Worm (Caenorhabditis elegans): ENCODE results near the gene F36A4.4.

Gene F36A4.4

ce11 chrIV:4235315-4236024 lies 31.9 kb upstream of the F36A4.4 start, which contains the start of the genes zipt-2.2 and dpy-13:
Gene zipt-2.2 (minus strand): TSS chrIV:4235365.
Gene dpy-13 (plus strand): TSS chrIV:4235614.
- TF ChIP-seq snu-23 (GFP tag; optimal IDR thresholded peaks at IDR 0.05) = no peak
- no peak for TF ChIP-seq C34B4.2 (tag; optimal IDR thresholded peaks at IDR 0.05)
- TF ChIP-seq rnt-1 (tag; optimal IDR thresholded peaks at IDR 0.05) = no peak
- no peak for TF ChIP-seq unc-98 (GFP tag; IDR thresholded peaks at IDR 0.05)
- no peak for TF ChIP-seq efl-3 (GFP tag; optimal IDR thresholded peaks at IDR 0.05)
- TF ChIP-seq pqm-1 (tag; optimal IDR thresholded peaks at IDR 0.05) = no peak
- no peak for TF ChIP-seq skn-1 (tag; optimal IDR thresholded peaks at IDR 0.05)
- TF ChIP-seq nhr-76 (tag; optimal IDR thresholded peaks at IDR 0.05) = no peak
- no peak for TF ChIP-seq ceh-82 (tag; optimal IDR thresholded peaks at IDR 0.05)
- TF ChIP-seq egl-27 (tag; optimal IDR thresholded peaks at IDR 0.05) = no peak
- TF ChIP-seq hpl-2 (GFP tag; optimal IDR thresholded peaks at IDR 0.05) = no peak
- no peak for TF ChIP-seq nhr-12 (tag; optimal IDR thresholded peaks at IDR 0.05)
- no peak for TF ChIP-seq unc-62 (GFP tag; optimal IDR thresholded peaks at IDR 0.05)
- TF ChIP-seq ces-1 (GFP tag; optimal IDR thresholded peaks at IDR 0.05) = no peak
- TF ChIP-seq grh-1 (GFP tag; IDR thresholded peaks at IDR 0.05) = no peak
- no peak for TF ChIP-seq egl-13 (tag; optimal IDR thresholded peaks at IDR 0.05)
- no peak for TF ChIP-seq pag-3 (tag; optimal IDR thresholded peaks at IDR 0.05; ENCODE audit: borderline replicate concordance, insufficient read depth)
- no peak for TF ChIP-seq nhr-85 (tag)
- TF ChIP-seq elt-2 (tag; optimal IDR thresholded peaks at IDR 0.05) = no peak
- no peak for TF ChIP-seq ztf-11 (tag; optimal IDR thresholded peaks at IDR 0.05)

- no peak for TF ChIP-seq egl-13 (tag; optimal IDR thresholded peaks at IDR 0.05)
- no peak for TF ChIP-seq sox-4 (tag; optimal IDR thresholded peaks at IDR 0.05)
- no peak for TF ChIP-seq tlp-1 (tag; optimal IDR thresholded peaks at IDR 0.05)
- TF ChIP-seq nhr-77 (tag; optimal IDR thresholded peaks at IDR 0.05) = no peak
- no peak for TF ChIP-seq vab-15 (tag; optimal IDR thresholded peaks at IDR 0.05)
- no peak for TF ChIP-seq C04F5.9 (tag; optimal IDR thresholded peaks at IDR 0.05)
- no peak for TF ChIP-seq ama-1 (optimal IDR thresholded peaks at IDR 0.05)
- no peak for TF ChIP-seq ceh-88 (GFP tag; IDR thresholded peaks at IDR 0.05)
- TF ChIP-seq fkh-4 (tag; optimal IDR thresholded peaks at IDR 0.05; ENCODE audit: borderline replicate concordance) = no peak
- TF ChIP-seq lir-3 (tag; optimal IDR thresholded peaks at IDR 0.05; ENCODE audit: poor library complexity) = no peak
- no peak for TF ChIP-seq aha-1 (tag; optimal IDR thresholded peaks at IDR 0.05)
- TF ChIP-seq nhr-19 (GFP tag; conservative IDR thresholded peaks at IDR 0.05) = no peak
- TF ChIP-seq xbp-1 (tag; optimal IDR thresholded peaks at IDR 0.05) = no peak
- TF ChIP-seq nhr-28 (tag; optimal IDR thresholded peaks at IDR 0.05) = no peak
- TF ChIP-seq skn-1 (tag; optimal IDR thresholded peaks at IDR 0.05) = no peak
- no peak for TF ChIP-seq egl-27 (tag; optimal IDR thresholded peaks at IDR 0.05)
- no peak for TF ChIP-seq ztf-11 (tag; optimal IDR thresholded peaks at IDR 0.05)
These were observed 31.4 kb upstream of the F36A4.4 start for ce11 chrIV:4236025-4236407.

ce11 chrIV:4236671-4237070 lies 30.7 kb upstream of the F36A4.4 start:
- peak; percentile 79 for TF ChIP-seq blmp-1 (tag; optimal IDR thresholded peaks at IDR 0.05)
- TF ChIP-seq ztf-4 (tag; optimal IDR thresholded peaks at IDR 0.05) = peak; percentile 59
- no peak for TF ChIP-seq unc-30 (tag; optimal IDR thresholded peaks at IDR 0.05)
- no peak for TF ChIP-seq irx-1 (tag; optimal IDR thresholded peaks at IDR 0.05)

ce11 chrIV:4243830-4244406 lies 23.5 kb upstream of the F36A4.4 start:
- TF ChIP-seq efl-3 (GFP tag; optimal IDR thresholded peaks at IDR 0.05) = no peak
- TF ChIP-seq snu-23 (GFP tag; optimal IDR thresholded peaks at IDR 0.05) = no peak
- TF ChIP-seq ceh-8 (GFP tag; optimal IDR thresholded peaks at IDR 0.05) = peak; percentile 70
- TF ChIP-seq ceh-90 (tag; optimal IDR thresholded peaks at IDR 0.05) = no peak
- TF ChIP-seq aha-1 (tag; optimal IDR thresholded peaks at IDR 0.05) = no peak
- TF ChIP-seq lin-14 (GFP tag; optimal IDR thresholded peaks at IDR 0.05) = no peak
- no peak for TF ChIP-seq efl-1 (optimal IDR thresholded peaks at IDR 0.05)
- peak in 1 of 2 experiments; percentile 78 for TF ChIP-seq efl-1 (GFP tag; optimal IDR thresholded peaks at IDR 0.05 in 1 of 2)
- TF ChIP-seq unc-62 (GFP tag; optimal IDR thresholded peaks at IDR 0.05) = no peak

Measured in whole organism, L1 larva.